2 fruit fly cellular contexts compared by ENCODE assay signal in genomic region chr4:488828-489560, dm6.
TF ChIP-seq lines count a peak whose summit lies in the region.

Gene Asator, minus strand, starts transcription at chr4:488994.

TF ChIP-seq in whole organism, embryonic, 481 proteins besides CTCF, POLR2A, EP300 and RAD21 (continued from another document and continues in another):
- TF ChIP-seq CG9727 (GFP tag; optimal IDR thresholded peaks at IDR 0.05; lab: Kevin White, UChicago) (peak; percentile 61), Pdp1 (GFP tag; optimal IDR thresholded peaks at IDR 0.05; lab: Kevin White, UChicago) (peak; percentile 60 to 69), her (GFP tag; optimal IDR thresholded peaks at IDR 0.05; lab: Kevin White, UChicago) (peak; percentile 82), br (optimal IDR thresholded peaks at IDR 0.05; lab: Kevin White, UChicago) (no peak), z (GFP tag; IDR thresholded peaks at IDR 0.05; lab: Robert Waterston, UW) (no peak), Trl (optimal IDR thresholded peaks at IDR 0.05; lab: Kevin White, UChicago) (no peak), Trl (GFP tag; optimal IDR thresholded peaks at IDR 0.05; lab: Kevin White, UChicago) (peak; percentile 78), CG17361 (GFP tag; IDR thresholded peaks at IDR 0.05; lab: Robert Waterston, UW) (0 out of 3 replicates have a peak, but pooled peaks have one; percentile 21), pnt (GFP tag; optimal IDR thresholded peaks at IDR 0.05; lab: Kevin White, UChicago) (peak; percentile 45), Max (GFP tag; optimal IDR thresholded peaks at IDR 0.05; lab: Kevin White, UChicago) (no peak), CG33213 (GFP tag; optimal IDR thresholded peaks at IDR 0.05; lab: Kevin White, UChicago) (peak; percentile 27), Gug (GFP tag; IDR thresholded peaks at IDR 0.05; lab: Robert Waterston, UW) (peak; percentile 77; the same call in 2 of the 4 replicates), eyg (GFP tag; optimal IDR thresholded peaks at IDR 0.05; lab: Kevin White, UChicago) (no peak), bcd (GFP tag; optimal IDR thresholded peaks at IDR 0.05; lab: Kevin White, UChicago) (peak; percentile 51), H15 (GFP tag; IDR thresholded peaks at IDR 0.05; lab: Robert Waterston, UW) (no peak), Adf1 (GFP tag; IDR thresholded peaks at IDR 0.05; lab: Robert Waterston, UW) (no peak; the same call in 1 of the 2 replicates), CG15073 (GFP tag; optimal IDR thresholded peaks at IDR 0.05; lab: Kevin White, UChicago) (no peak), CG6765 (GFP tag; optimal IDR thresholded peaks at IDR 0.05; lab: Kevin White, UChicago) (peak; percentile 23), gcm2 (GFP tag; optimal IDR thresholded peaks at IDR 0.05; lab: Kevin White, UChicago) (no peak), sna (GFP tag; IDR thresholded peaks at IDR 0.05; lab: Robert Waterston, UW; ENCODE audit: partially characterized antibody) (no peak), bbx (GFP tag; IDR thresholded peaks at IDR 0.05; lab: Robert Waterston, UW; ENCODE audit: partially characterized antibody) (peak; percentile 25; the same call in 1 of the 2 replicates), E2f2 (GFP tag; IDR thresholded peaks at IDR 0.05; lab: Robert Waterston, UW) (peak; percentile 16; the same call in 1 of the 2 replicates), Lim3 (GFP tag; IDR thresholded peaks at IDR 0.05; lab: Robert Waterston, UW) (no peak), pum (GFP tag; optimal IDR thresholded peaks at IDR 0.05; lab: Kevin White, UChicago) (peak; percentile 59), CG12236 (GFP tag; optimal IDR thresholded peaks at IDR 0.05; lab: Kevin White, UChicago) (peak; percentile 56), pita (GFP tag; optimal IDR thresholded peaks at IDR 0.05; lab: Kevin White, UChicago) (no peak), CG33557 (GFP tag; optimal IDR thresholded peaks at IDR 0.05; lab: Kevin White, UChicago) (peak; percentile 51), CG11085 (GFP tag; IDR thresholded peaks at IDR 0.05; lab: Robert Waterston, UW) (no peak), CG7963 (GFP tag; IDR thresholded peaks at IDR 0.05; lab: Robert Waterston, UW; ENCODE audit: partially characterized antibody) (no peak), CG6254 (GFP tag; optimal IDR thresholded peaks at IDR 0.05; lab: Kevin White, UChicago) (peak; percentile 42), CG12659 (GFP tag; optimal IDR thresholded peaks at IDR 0.05; lab: Kevin White, UChicago) (peak; percentile 40), vnd (GFP tag; IDR thresholded peaks at IDR 0.05; lab: Robert Waterston, UW; ENCODE audit: partially characterized antibody) (no peak), CG15696 (tag; optimal IDR thresholded peaks at IDR 0.05; lab: Kevin White, UChicago) (peak; percentile 39), CG2889 (GFP tag; IDR thresholded peaks at IDR 0.05; lab: Robert Waterston, UW) (no peak; the same call in 2 of the 3 replicates), tup (GFP tag; optimal IDR thresholded peaks at IDR 0.05; lab: Kevin White, UChicago) (no peak), Dbx (GFP tag; IDR thresholded peaks at IDR 0.05; lab: Robert Waterston, UW) (peak; percentile 58; the same call in 1 of the 3 replicates), pros (GFP tag; optimal IDR thresholded peaks at IDR 0.05; lab: Kevin White, UChicago) (peak; percentile 100), CG9797 (GFP tag; optimal IDR thresholded peaks at IDR 0.05; lab: Kevin White, UChicago) (no peak), zfh2 (GFP tag; optimal IDR thresholded peaks at IDR 0.05; lab: Kevin White, UChicago) (peak; percentile 78), fru (optimal IDR thresholded peaks at IDR 0.05; lab: Kevin White, UChicago) (no peak), sima (GFP tag; optimal IDR thresholded peaks at IDR 0.05; lab: Kevin White, UChicago) (no peak), tio (GFP tag; optimal IDR thresholded peaks at IDR 0.05; lab: Kevin White, UChicago) (no peak), CG4282 (GFP tag; optimal IDR thresholded peaks at IDR 0.05; lab: Kevin White, UChicago) (no peak), CG9876 (GFP tag; optimal IDR thresholded peaks at IDR 0.05; lab: Kevin White, UChicago) (peak; percentile 20), NC2α (GFP tag; optimal IDR thresholded peaks at IDR 0.05; lab: Kevin White, UChicago) (no peak), CG17359 (tag; optimal IDR thresholded peaks at IDR 0.05; lab: Kevin White, UChicago) (peak; percentile 73), az2 (GFP tag; optimal IDR thresholded peaks at IDR 0.05; lab: Kevin White, UChicago) (peak; percentile 69), mld (GFP tag; IDR thresholded peaks at IDR 0.05; lab: Robert Waterston, UW; ENCODE audit: partially characterized antibody) (no peak), sr (GFP tag; IDR thresholded peaks at IDR 0.05; lab: Robert Waterston, UW) (no peak), stwl (tag; optimal IDR thresholded peaks at IDR 0.05; lab: Kevin White, UChicago) (no peak), Opbp (GFP tag; IDR thresholded peaks at IDR 0.05; lab: Robert Waterston, UW; ENCODE audit: partially characterized antibody) (no peak), Poxn (GFP tag; IDR thresholded peaks at IDR 0.05; lab: Robert Waterston, UW) (no peak), CG11504 (tag; optimal IDR thresholded peaks at IDR 0.05; lab: Kevin White, UChicago) (peak; percentile 61), otp (GFP tag; IDR thresholded peaks at IDR 0.05; lab: Robert Waterston, UW) (no peak), CG10147 (GFP tag; optimal IDR thresholded peaks at IDR 0.05; lab: Kevin White, UChicago) (peak; percentile 36), fd102C (GFP tag; optimal IDR thresholded peaks at IDR 0.05; lab: Kevin White, UChicago) (peak; percentile 23), Myb (GFP tag; optimal IDR thresholded peaks at IDR 0.05; lab: Kevin White, UChicago) (peak; percentile 55), CG11093 (GFP tag; IDR thresholded peaks at IDR 0.05; lab: Robert Waterston, UW) (no peak), Bteb2 (GFP tag; optimal IDR thresholded peaks at IDR 0.05; lab: Kevin White, UChicago) (no peak), Aef1 (GFP tag; IDR thresholded peaks at IDR 0.05; lab: Robert Waterston, UW) (no peak), zen (tag; optimal IDR thresholded peaks at IDR 0.05; lab: Kevin White, UChicago) (no peak), CG12104 (GFP tag; optimal IDR thresholded peaks at IDR 0.05; lab: Kevin White, UChicago) (no peak), Stat92E (GFP tag; optimal IDR thresholded peaks at IDR 0.05; lab: Kevin White, UChicago) (no peak), sc (optimal IDR thresholded peaks at IDR 0.05; lab: Kevin White, UChicago) (no peak), sc (GFP tag; optimal IDR thresholded peaks at IDR 0.05; lab: Kevin White, UChicago) (no peak), E2f1 (GFP tag; IDR thresholded peaks at IDR 0.05; lab: Robert Waterston, UW) (peak; percentile 60; the same call in 1 of the 2 replicates)

TF ChIP-seq in whole organism, prepupa, 60 proteins besides CTCF, POLR2A, EP300 and RAD21 (continued from another document):
- TF ChIP-seq Met (GFP tag; optimal IDR thresholded peaks at IDR 0.05; lab: Kevin White, UChicago) (peak; percentile 77), Gug (GFP tag; IDR thresholded peaks at IDR 0.05; lab: Robert Waterston, UW) (no peak), CG11762 (GFP tag; optimal IDR thresholded peaks at IDR 0.05; lab: Kevin White, UChicago; ENCODE audit: insufficient read depth) (no peak), CG8632 (GFP tag; optimal IDR thresholded peaks at IDR 0.05; lab: Kevin White, UChicago) (peak; percentile 31), CG6163 (GFP tag; IDR thresholded peaks at IDR 0.05; lab: Robert Waterston, UW) (no peak), CG10669 (GFP tag; optimal IDR thresholded peaks at IDR 0.05; lab: Kevin White, UChicago) (peak; percentile 50), cyc (GFP tag; optimal IDR thresholded peaks at IDR 0.05; lab: Kevin White, UChicago) (peak; percentile 70), dsx (GFP tag; optimal IDR thresholded peaks at IDR 0.05; lab: Kevin White, UChicago; ENCODE audit: poor library complexity, severe bottlenecking) (peak; percentile 51), lz (GFP tag; optimal IDR thresholded peaks at IDR 0.05; lab: Kevin White, UChicago) (peak; percentile 65), Smox (GFP tag; optimal IDR thresholded peaks at IDR 0.05; lab: Kevin White, UChicago) (peak; percentile 67), CG3032 (tag; optimal IDR thresholded peaks at IDR 0.05; lab: Kevin White, UChicago) (peak; percentile 57), CG1621 (tag; optimal IDR thresholded peaks at IDR 0.05; lab: Kevin White, UChicago) (no peak), dac (GFP tag; optimal IDR thresholded peaks at IDR 0.05; lab: Kevin White, UChicago) (no peak), fd85E (GFP tag; optimal IDR thresholded peaks at IDR 0.05; lab: Kevin White, UChicago) (no peak), CG4318 (GFP tag; optimal IDR thresholded peaks at IDR 0.05; lab: Kevin White, UChicago) (no peak), spab (GFP tag; optimal IDR thresholded peaks at IDR 0.05; lab: Kevin White, UChicago) (no peak), Eip93F (GFP tag; optimal IDR thresholded peaks at IDR 0.05; lab: Kevin White, UChicago) (no peak), CG8319 (GFP tag; optimal IDR thresholded peaks at IDR 0.05; lab: Kevin White, UChicago) (peak; percentile 35), CG15336 (GFP tag; IDR thresholded peaks at IDR 0.05; lab: Robert Waterston, UW) (no peak; the same call in 1 of the 2 replicates), achi (GFP tag; optimal IDR thresholded peaks at IDR 0.05; lab: Kevin White, UChicago) (peak; percentile 54), CG10631 (GFP tag; optimal IDR thresholded peaks at IDR 0.05; lab: Kevin White, UChicago) (peak; percentile 44), Lpt (GFP tag; optimal IDR thresholded peaks at IDR 0.05; lab: Kevin White, UChicago) (no peak), Eip75B (GFP tag; optimal IDR thresholded peaks at IDR 0.05; lab: Kevin White, UChicago) (no peak), Hr4 (GFP tag; optimal IDR thresholded peaks at IDR 0.05; lab: Kevin White, UChicago) (no peak), Ets96B (tag; optimal IDR thresholded peaks at IDR 0.05; lab: Kevin White, UChicago) (peak; percentile 53), CG32006 (GFP tag; optimal IDR thresholded peaks at IDR 0.05; lab: Kevin White, UChicago) (no peak), CG11294 (GFP tag; IDR thresholded peaks at IDR 0.05; lab: Robert Waterston, UW) (no peak), CG3919 (GFP tag; optimal IDR thresholded peaks at IDR 0.05; lab: Kevin White, UChicago) (no peak), pdm3 (GFP tag; optimal IDR thresholded peaks at IDR 0.05; lab: Kevin White, UChicago) (peak; percentile 63), Hr39 (GFP tag; optimal IDR thresholded peaks at IDR 0.05; lab: Kevin White, UChicago) (peak; percentile 67), salr (GFP tag; optimal IDR thresholded peaks at IDR 0.05; lab: Kevin White, UChicago) (peak in 1 of 2 experiments; percentile 9), CG6808 (GFP tag; optimal IDR thresholded peaks at IDR 0.05; lab: Kevin White, UChicago) (peak; percentile 69), CG6792 (GFP tag; optimal IDR thresholded peaks at IDR 0.05; lab: Kevin White, UChicago) (peak; percentile 43), OdsH (GFP tag; optimal IDR thresholded peaks at IDR 0.05; lab: Kevin White, UChicago) (peak; percentile 61), CG31627 (GFP tag; optimal IDR thresholded peaks at IDR 0.05; lab: Kevin White, UChicago) (peak; percentile 67)
